Fruit fly (Drosophila melanogaster): ENCODE measurements around the gene RpS19a.

Gene RpS19a

dm6 chrX:16647092-16647632 lies 9.5 kb downstream of the RpS19a start (continued):
- TF ChIP-seq Fer3 (tag; optimal IDR thresholded peaks at IDR 0.05), result no peak

- no peak for TF ChIP-seq CG17829 (tag; optimal IDR thresholded peaks at IDR 0.05)
- no peak for TF ChIP-seq jumu (GFP tag; optimal IDR thresholded peaks at IDR 0.05)
- TF ChIP-seq Atf3 (GFP tag; optimal IDR thresholded peaks at IDR 0.05), result no peak
- no peak for TF ChIP-seq sna (GFP tag; IDR thresholded peaks at IDR 0.05; ENCODE audit: partially characterized antibody)
- TF ChIP-seq CG2678 (tag; optimal IDR thresholded peaks at IDR 0.05), result no peak
- no peak for TF ChIP-seq tio (GFP tag; optimal IDR thresholded peaks at IDR 0.05)
- no peak for TF ChIP-seq rib (GFP tag; IDR thresholded peaks at IDR 0.05)
- TF ChIP-seq Ets65A (GFP tag), result no peak
- no peak for TF ChIP-seq Sin3A (optimal IDR thresholded peaks at IDR 0.05)
- TF ChIP-seq Kr (GFP tag; optimal IDR thresholded peaks at IDR 0.05), result no peak
- TF ChIP-seq CG17802 (tag; optimal IDR thresholded peaks at IDR 0.05), result no peak
- peak in 1 of 2 experiments; percentile 62 for TF ChIP-seq Pdp1 (GFP tag; optimal IDR thresholded peaks at IDR 0.05)
- TF ChIP-seq bigmax (GFP tag; optimal IDR thresholded peaks at IDR 0.05), result no peak
- TF ChIP-seq CG10321 (GFP tag; IDR thresholded peaks at IDR 0.05), result no peak
- TF ChIP-seq btn (GFP tag; optimal IDR thresholded peaks at IDR 0.05), result no peak
- no peak for TF ChIP-seq CG13296 (GFP tag; optimal IDR thresholded peaks at IDR 0.05)
- TF ChIP-seq sqz (GFP tag; optimal IDR thresholded peaks at IDR 0.05), result no peak
- TF ChIP-seq Optix (GFP tag; IDR thresholded peaks at IDR 0.05), result no peak
- no peak for TF ChIP-seq CG11723 (GFP tag; optimal IDR thresholded peaks at IDR 0.05)
- TF ChIP-seq H2.0 (GFP tag; IDR thresholded peaks at IDR 0.05), result no peak
- TF ChIP-seq CG12744 (GFP tag; optimal IDR thresholded peaks at IDR 0.05), result no peak
- no peak for TF ChIP-seq toy (GFP tag; IDR thresholded peaks at IDR 0.05)
- TF ChIP-seq H15 (GFP tag; IDR thresholded peaks at IDR 0.05), result no peak
- no peak for TF ChIP-seq ab (GFP tag; optimal IDR thresholded peaks at IDR 0.05)
- no peak for TF ChIP-seq CG11696 (GFP tag; IDR thresholded peaks at IDR 0.05)
- no peak for TF ChIP-seq cas (GFP tag; IDR thresholded peaks at IDR 0.05)
- TF ChIP-seq CG32767 (GFP tag; IDR thresholded peaks at IDR 0.05), result no peak
- TF ChIP-seq psq (GFP tag; optimal IDR thresholded peaks at IDR 0.05), result no peak
- no peak for TF ChIP-seq CG1832 (GFP tag; optimal IDR thresholded peaks at IDR 0.05)
- no peak for TF ChIP-seq gcm (GFP tag; optimal IDR thresholded peaks at IDR 0.05)
- TF ChIP-seq pum (GFP tag; optimal IDR thresholded peaks at IDR 0.05), result no peak
- no peak for TF ChIP-seq lilli (GFP tag; optimal IDR thresholded peaks at IDR 0.05)
- TF ChIP-seq CG8388 (GFP tag; optimal IDR thresholded peaks at IDR 0.05), result no peak
- no peak for TF ChIP-seq CG8944 (GFP tag; optimal IDR thresholded peaks at IDR 0.05)
- TF ChIP-seq z (GFP tag; IDR thresholded peaks at IDR 0.05), result no peak
- TF ChIP-seq CG14014 (GFP tag; IDR thresholded peaks at IDR 0.05), result no peak
- no peak for TF ChIP-seq CG10274 (GFP tag; optimal IDR thresholded peaks at IDR 0.05)
- no peak for TF ChIP-seq odd (GFP tag; optimal IDR thresholded peaks at IDR 0.05)
- TF ChIP-seq Gsc (GFP tag; IDR thresholded peaks at IDR 0.05), result no peak
- TF ChIP-seq otp (GFP tag; IDR thresholded peaks at IDR 0.05), result no peak
- no peak for TF ChIP-seq CG3995 (GFP tag; optimal IDR thresholded peaks at IDR 0.05)
- TF ChIP-seq CG4404 (GFP tag; IDR thresholded peaks at IDR 0.05), result no peak
- TF ChIP-seq eve (GFP tag; optimal IDR thresholded peaks at IDR 0.05), result no peak
- TF ChIP-seq CG9932 (GFP tag; IDR thresholded peaks at IDR 0.05), result no peak
- no peak for TF ChIP-seq Poxn (GFP tag; IDR thresholded peaks at IDR 0.05)
- TF ChIP-seq D (optimal IDR thresholded peaks at IDR 0.05), result peak; percentile 2
- TF ChIP-seq D (GFP tag; optimal IDR thresholded peaks at IDR 0.05), result no peak
- no peak for TF ChIP-seq CG7987 (GFP tag; optimal IDR thresholded peaks at IDR 0.05)
- no peak for TF ChIP-seq unpg (GFP tag; optimal IDR thresholded peaks at IDR 0.05)
These were observed 10.2 kb downstream of the RpS19a start for dm6 chrX:16647737-16648434.
